Fruit fly (Drosophila melanogaster): ENCODE results near the gene Ank2.

The Ank2 gene

dm6 chr3L:7614226-7614625 is 104.0 kb downstream of the Ank2 start (continued):
- no peak for TF ChIP-seq Rel (GFP tag; optimal IDR thresholded peaks at IDR 0.05)
- no peak for TF ChIP-seq Rel (tag; optimal IDR thresholded peaks at IDR 0.05)
- TF ChIP-seq pan (optimal IDR thresholded peaks at IDR 0.05) = no peak
- no peak for TF ChIP-seq Hr83 (GFP tag; optimal IDR thresholded peaks at IDR 0.05; ENCODE audit: poor library complexity, severe bottlenecking)
- peak in 1 of 2 experiments; percentile 90 for TF ChIP-seq foxo (GFP tag; optimal IDR thresholded peaks at IDR 0.05)

- TF ChIP-seq br (GFP tag; optimal IDR thresholded peaks at IDR 0.05) (no peak), Hr83 (GFP tag; optimal IDR thresholded peaks at IDR 0.05; ENCODE audit: poor library complexity, severe bottlenecking) (no peak), Abd-B (GFP tag; optimal IDR thresholded peaks at IDR 0.05) (no peak), Hnf4 (GFP tag; optimal IDR thresholded peaks at IDR 0.05) (no peak), CG32264 (GFP tag; optimal IDR thresholded peaks at IDR 0.05) (no peak), woc (GFP tag; optimal IDR thresholded peaks at IDR 0.05) (no peak), CrebA (GFP tag; optimal IDR thresholded peaks at IDR 0.05; ENCODE audit: borderline replicate concordance) (no peak), fru (GFP tag; optimal IDR thresholded peaks at IDR 0.05) (no peak), Rel (GFP tag; optimal IDR thresholded peaks at IDR 0.05) (no peak), Rel (tag; optimal IDR thresholded peaks at IDR 0.05) (no peak), brk (GFP tag; optimal IDR thresholded peaks at IDR 0.05) (no peak), GATAd (GFP tag; optimal IDR thresholded peaks at IDR 0.05) (no peak), N (GFP tag; optimal IDR thresholded peaks at IDR 0.05) (no peak)
Measured at dm6 chr3L:7611229-7611628, 107.0 kb downstream of the Ank2 start.

- peak; percentile 16 for TF ChIP-seq fru (GFP tag; optimal IDR thresholded peaks at IDR 0.05)
- no peak for TF ChIP-seq N (GFP tag; optimal IDR thresholded peaks at IDR 0.05)
- TF ChIP-seq Abd-B (GFP tag; optimal IDR thresholded peaks at IDR 0.05) = no peak
- no peak for TF ChIP-seq Hnf4 (GFP tag; optimal IDR thresholded peaks at IDR 0.05)
- TF ChIP-seq dmrt93B (GFP tag; optimal IDR thresholded peaks at IDR 0.05) = no peak
- TF ChIP-seq dsf (GFP tag; optimal IDR thresholded peaks at IDR 0.05; ENCODE audit: borderline replicate concordance) = no peak
- no peak for TF ChIP-seq lola (GFP tag; optimal IDR thresholded peaks at IDR 0.05)
- TF ChIP-seq sv (GFP tag; optimal IDR thresholded peaks at IDR 0.05) = no peak
- no peak for TF ChIP-seq foxo (GFP tag; optimal IDR thresholded peaks at IDR 0.05)
- TF ChIP-seq brk (GFP tag; optimal IDR thresholded peaks at IDR 0.05) = no peak
- TF ChIP-seq Vsx2 (GFP tag; optimal IDR thresholded peaks at IDR 0.05; ENCODE audit: partially characterized antibody) = peak; percentile 63
- no peak for TF ChIP-seq pan (optimal IDR thresholded peaks at IDR 0.05)
- TF ChIP-seq HLH106 (tag; optimal IDR thresholded peaks at IDR 0.05) = no peak
- no peak for TF ChIP-seq woc (GFP tag; optimal IDR thresholded peaks at IDR 0.05)
- no peak for TF ChIP-seq Rel (GFP tag; optimal IDR thresholded peaks at IDR 0.05)
- TF ChIP-seq Rel (tag; optimal IDR thresholded peaks at IDR 0.05) = no peak
- TF ChIP-seq rgr (GFP tag; optimal IDR thresholded peaks at IDR 0.05) = no peak
Measured at dm6 chr3L:7610522-7610921, 107.7 kb downstream of the Ank2 start.

dm6 chr3L:7606336-7607001 is 111.7 kb downstream of the Ank2 start:
- TF ChIP-seq rgr (GFP tag; optimal IDR thresholded peaks at IDR 0.05) = no peak
- peak; percentile 15 for TF ChIP-seq h (GFP tag; optimal IDR thresholded peaks at IDR 0.05)

All from whole organism, wandering third instar larva.